Fruit fly (Drosophila melanogaster) whole organism, embryonic: Measurements from ENCODE around the gene CG33107.
A peak's percentile ranks its signal among the peaks of the same experiment; 100 is the strongest.

Source experiments
- C15 ChIP-seq: fragments of 200-800 bp; sonication (Bioruptor generic); IDR thresholded peaks from 3 replicates; pipeline ENCODE4 v1.3.6; 2022; ENCODE audit warnings: missing biosample characterization, missing genetic modification characterization
- CG10321 ChIP-seq: fragments of 200-800 bp; sonication (Bioruptor generic); IDR thresholded peaks from 2 replicates; pipeline ENCODE4 v1.3.6; 2022; ENCODE audit warnings: missing biosample characterization, missing genetic modification characterization
- CG10543 ChIP-seq: fragments of 200-800 bp; sonication (Bioruptor generic); optimal IDR thresholded peaks from 3 replicates; lab custom pipeline; 2017; ENCODE audit warnings: missing biosample characterization, mild to moderate bottlenecking, missing genetic modification characterization, moderate library complexity
- CG11560 ChIP-seq: fragments of 200-800 bp; sonication (Bioruptor generic); IDR thresholded peaks from 3 replicates; pipeline ENCODE4 v1.3.6; 2022; ENCODE audit warnings: missing biosample characterization, missing genetic modification characterization
- CG11695 ChIP-seq: fragments of 200-800 bp; sonication (Bioruptor generic); IDR thresholded peaks from 3 replicates; pipeline ENCODE4 v1.3.6; 2022; ENCODE audit warnings: missing biosample characterization, missing genetic modification characterization
- CG12219 ChIP-seq: fragments of 200-800 bp; sonication (Bioruptor generic); optimal IDR thresholded peaks from 3 replicates; lab custom pipeline; 2018; ENCODE audit warnings: missing biosample characterization, mild to moderate bottlenecking, missing genetic modification characterization
- CG12236 ChIP-seq: fragments of 200-800 bp; sonication (Bioruptor generic); optimal IDR thresholded peaks from 2 replicates; lab custom pipeline; 2016; ENCODE audit warnings: missing biosample characterization, missing genetic modification characterization
- CG12299 ChIP-seq: fragments of 200-800 bp; sonication (Bioruptor generic); optimal IDR thresholded peaks from 2 replicates; lab custom pipeline; 2018; ENCODE audit warnings: missing biosample characterization, mild to moderate bottlenecking, missing genetic modification characterization
- CG13775 ChIP-seq: fragments of 200-800 bp; sonication (Bioruptor generic); optimal IDR thresholded peaks from 3 replicates; lab custom pipeline; 2017; ENCODE audit warnings: missing biosample characterization, mild to moderate bottlenecking, missing genetic modification characterization
- CG14860 ChIP-seq: fragments of 200-800 bp; sonication (Bioruptor generic); IDR thresholded peaks from 3 replicates; pipeline ENCODE4 v1.3.6; 2022; ENCODE audit warnings: missing biosample characterization, missing genetic modification characterization; ENCODE audit not compliant: partially characterized antibody
- CG16815 ChIP-seq: fragments of 200-800 bp; sonication (Bioruptor generic); optimal IDR thresholded peaks from 3 replicates; lab custom pipeline; 2017; ENCODE audit warnings: missing biosample characterization, mild to moderate bottlenecking, missing genetic modification characterization
- CG2202 ChIP-seq: fragments of 200-800 bp; sonication (Bioruptor generic); optimal IDR thresholded peaks from 2 replicates; lab custom pipeline; 2018; ENCODE audit warnings: missing biosample characterization, mild to moderate bottlenecking, missing genetic modification characterization
- CG32772 ChIP-seq: fragments of 200-800 bp; sonication (Bioruptor generic); IDR thresholded peaks from 2 replicates; pipeline ENCODE4 v1.3.6; 2022; ENCODE audit warnings: missing biosample characterization, missing genetic modification characterization
- CG5180 ChIP-seq: fragments of 200-800 bp; sonication (Bioruptor generic); optimal IDR thresholded peaks from 3 replicates; lab custom pipeline; 2017; ENCODE audit warnings: missing biosample characterization, missing genetic modification characterization, mild to moderate bottlenecking, moderate library complexity, missing genetic modification reagents
- CG6683 ChIP-seq: fragments of 200-800 bp; sonication (Bioruptor generic); optimal IDR thresholded peaks from 2 replicates; lab custom pipeline; 2017; ENCODE audit warnings: missing biosample characterization, mild to moderate bottlenecking, missing genetic modification characterization, missing genetic modification reagents
- CG6791 ChIP-seq: fragments of 200-800 bp; sonication (Bioruptor generic); IDR thresholded peaks from 3 replicates; pipeline ENCODE4 v1.3.6; 2022; ENCODE audit warnings: missing biosample characterization, missing genetic modification characterization; ENCODE audit not compliant: partially characterized antibody
- CG7745 ChIP-seq: fragments of 200-800 bp; sonication (Bioruptor generic); optimal IDR thresholded peaks from 2 replicates; lab custom pipeline; 2018; ENCODE audit warnings: missing biosample characterization, mild to moderate bottlenecking, missing genetic modification characterization, moderate library complexity
- CG7928 ChIP-seq: fragments of 200-800 bp; sonication (Bioruptor generic); optimal IDR thresholded peaks from 2 replicates; lab custom pipeline; 2017; ENCODE audit warnings: missing biosample characterization, mild to moderate bottlenecking, missing genetic modification characterization
- CG9797 ChIP-seq: fragments of 200-800 bp; sonication (Bioruptor generic); optimal IDR thresholded peaks from 3 replicates; lab custom pipeline; 2018; ENCODE audit warnings: missing biosample characterization, mild to moderate bottlenecking, missing genetic modification characterization
- Fer2 ChIP-seq: fragments of 200-800 bp; sonication (Bioruptor generic); optimal IDR thresholded peaks from 2 replicates; lab custom pipeline; 2018; ENCODE audit warnings: missing biosample characterization, mild to moderate bottlenecking, missing genetic modification characterization, moderate library complexity
- Fer3 ChIP-seq: fragments of 200-800 bp; sonication (Bioruptor generic); optimal IDR thresholded peaks from 2 replicates; lab custom pipeline; 2018; ENCODE audit warnings: missing biosample characterization, mild to moderate bottlenecking, missing genetic modification characterization, moderate library complexity
- H15 ChIP-seq: fragments of 200-800 bp; sonication (Bioruptor generic); IDR thresholded peaks from 3 replicates; pipeline ENCODE4 v1.3.6; 2022; ENCODE audit warnings: missing biosample characterization, missing genetic modification characterization
- HHEX ChIP-seq: fragments of 200-800 bp; sonication (Bioruptor generic); optimal IDR thresholded peaks from 3 replicates; lab custom pipeline; 2017; ENCODE audit warnings: missing biosample characterization, mild to moderate bottlenecking, missing genetic modification characterization, missing genetic modification reagents
- HLH3B ChIP-seq: fragments of 200-800 bp; sonication (Bioruptor generic); IDR thresholded peaks from 2 replicates; pipeline ENCODE4 v1.3.6; 2022; ENCODE audit warnings: missing biosample characterization, missing genetic modification characterization
- HmgD ChIP-seq: fragments of 200-800 bp; sonication (Bioruptor generic); optimal IDR thresholded peaks from 3 replicates; lab custom pipeline; 2016; ENCODE audit warnings: missing biosample characterization, missing genetic modification characterization
- HmgZ ChIP-seq: fragments of 200-800 bp; sonication (Bioruptor generic); optimal IDR thresholded peaks from 2 replicates; lab custom pipeline; 2018; ENCODE audit warnings: missing biosample characterization, mild to moderate bottlenecking, missing genetic modification characterization
- NFAT ChIP-seq: fragments of 200-800 bp; sonication (Bioruptor generic); IDR thresholded peaks from 2 replicates; pipeline ENCODE4 v1.3.6; 2022; ENCODE audit warnings: missing biosample characterization, missing genetic modification characterization
- Sox102F ChIP-seq: fragments of 200-800 bp; sonication (Bioruptor generic); optimal IDR thresholded peaks from 2 replicates; lab custom pipeline; 2018; ENCODE audit warnings: missing biosample characterization, mild to moderate bottlenecking, missing genetic modification characterization, moderate library complexity
- Stat92E ChIP-seq, 3 experiments: fragments of >200 bp in 2 of 3; fragments of 200-800 bp in 1 of 3; sonication (Bioruptor generic) in 1 of 3; optimal IDR thresholded peaks; 2 replicates each; lab custom pipeline; 2017 to 2019; ENCODE audit warnings: missing biosample characterization in 3 of 3, missing genetic modification characterization in 3 of 3, mild to moderate bottlenecking in 1 of 3, moderate library complexity in 1 of 3
- Trl ChIP-seq, 3 experiments: fragments of >200 bp in 2 of 3; fragments of 200-800 bp in 1 of 3; sonication (Bioruptor generic) in 1 of 3; optimal IDR thresholded peaks; 2 replicates in 1 of 3; 3 replicates in 2 of 3; lab custom pipeline; 2016 to 2017; ENCODE audit warnings: missing biosample characterization in 1 of 3, missing genetic modification characterization in 1 of 3
- aop ChIP-seq: fragments of 200-800 bp; sonication (Bioruptor generic); IDR thresholded peaks from 2 replicates; pipeline ENCODE4 v1.3.6; 2022; ENCODE audit warnings: missing biosample characterization, missing genetic modification characterization
- ase ChIP-seq: fragments of 200-800 bp; sonication (Bioruptor generic); IDR thresholded peaks from 3 replicates; pipeline ENCODE4 v1.3.6; 2022; ENCODE audit warnings: missing biosample characterization, missing genetic modification characterization
- chif ChIP-seq, 2 experiments: fragments of 200-800 bp; sonication (Bioruptor generic); optimal IDR thresholded peaks; 3 replicates each; lab custom pipeline; 2016; ENCODE audit warnings: missing biosample characterization in 2 of 2, missing genetic modification characterization in 2 of 2
- chm ChIP-seq: fragments of 200-800 bp; sonication (Bioruptor generic); IDR thresholded peaks from 2 replicates; pipeline ENCODE4 v1.3.6; 2022; ENCODE audit warnings: missing biosample characterization, missing genetic modification characterization
- crc ChIP-seq: fragments of 200-800 bp; sonication (Bioruptor generic); optimal IDR thresholded peaks from 2 replicates; lab custom pipeline; 2016; ENCODE audit warnings: missing biosample characterization, missing genetic modification characterization
- dm ChIP-seq: fragments of 200-800 bp; sonication (Bioruptor generic); optimal IDR thresholded peaks from 3 replicates; lab custom pipeline; 2016; ENCODE audit warnings: missing biosample characterization, missing genetic modification characterization
- dpn ChIP-seq, 2 experiments: fragments of 200-800 bp; sonication (Bioruptor generic); optimal IDR thresholded peaks; 3 replicates each; lab custom pipeline; 2016; ENCODE audit warnings: missing biosample characterization in 2 of 2, missing genetic modification characterization in 2 of 2
- emc ChIP-seq: fragments of 200-800 bp; sonication (Bioruptor generic); optimal IDR thresholded peaks from 2 replicates; lab custom pipeline; 2016; ENCODE audit warnings: missing biosample characterization, missing genetic modification characterization
- fd3F ChIP-seq: fragments of 200-800 bp; sonication (Bioruptor generic); optimal IDR thresholded peaks from 2 replicates; lab custom pipeline; 2018; ENCODE audit warnings: missing biosample characterization, mild to moderate bottlenecking, missing genetic modification characterization, moderate library complexity
- fd96Cb ChIP-seq: fragments of 200-800 bp; sonication (Bioruptor generic); optimal IDR thresholded peaks from 2 replicates; lab custom pipeline; 2018; ENCODE audit warnings: missing biosample characterization, mild to moderate bottlenecking, missing genetic modification characterization, moderate library complexity
- ftz-f1 ChIP-seq: fragments of 200-800 bp; sonication (Bioruptor generic); optimal IDR thresholded peaks from 2 replicates; lab custom pipeline; 2016; ENCODE audit warnings: missing biosample characterization, missing genetic modification characterization
- insv ChIP-seq, 2 experiments: fragments of 200-800 bp; sonication (Bioruptor generic); optimal IDR thresholded peaks; 3 replicates each; lab custom pipeline; 2016 to 2018; ENCODE audit warnings: missing biosample characterization in 2 of 2, missing genetic modification characterization in 2 of 2
- odd ChIP-seq: fragments of 200-800 bp; sonication (Bioruptor generic); optimal IDR thresholded peaks from 2 replicates; lab custom pipeline; 2017; ENCODE audit warnings: missing biosample characterization, mild to moderate bottlenecking, missing genetic modification characterization
- otp ChIP-seq: fragments of 200-800 bp; sonication (Bioruptor generic); IDR thresholded peaks from 3 replicates; pipeline ENCODE4, ENCODE4 v1.3.6; 2022; ENCODE audit warnings: missing biosample characterization, missing genetic modification characterization
- pan ChIP-seq, 4 experiments: fragments of >200 bp in 3 of 4; fragments of 200-800 bp in 1 of 4; sonication (Bioruptor generic) in 1 of 4; optimal IDR thresholded peaks in 3 of 4; IDR thresholded peaks in 1 of 4; 2 replicates each; pipeline versions ENCODE4 v1.3.6 to Lab custom; 2017 to 2022; ENCODE audit warnings: missing biosample characterization in 2 of 4, missing genetic modification characterization in 2 of 4, mixed read lengths in 1 of 4
- pb ChIP-seq: fragments of 200-800 bp; sonication (Bioruptor generic); optimal IDR thresholded peaks from 3 replicates; lab custom pipeline; 2016; ENCODE audit warnings: missing biosample characterization, missing genetic modification characterization
- rib ChIP-seq: fragments of 200-800 bp; sonication (Bioruptor generic); IDR thresholded peaks from 2 replicates; pipeline ENCODE4 v1.3.6; 2022; ENCODE audit warnings: missing biosample characterization, missing genetic modification characterization
- sd ChIP-seq: fragments of 200-800 bp; sonication (Bioruptor generic); optimal IDR thresholded peaks from 3 replicates; lab custom pipeline; 2018; ENCODE audit warnings: missing biosample characterization, mild to moderate bottlenecking, missing genetic modification characterization, moderate library complexity
- unc-4 ChIP-seq: fragments of 200-800 bp; sonication (Bioruptor generic); IDR thresholded peaks from 2 replicates; pipeline ENCODE4 v1.3.6; 2022; ENCODE audit warnings: missing biosample characterization, missing genetic modification characterization; ENCODE audit not compliant: partially characterized antibody

Gene CG33107

dm6 chr3R:22624737-22625136, 40.2 kb upstream of the CG33107 start (continued):
- TF ChIP-seq CG12236 (GFP tag; lab: Kevin White, UChicago) (no peak), insv (GFP tag; optimal IDR thresholded peaks at IDR 0.05; lab: Kevin White, UChicago) (no peak), pan (optimal IDR thresholded peaks at IDR 0.05; lab: Kevin White, UChicago) (no peak), pan (GFP tag; optimal IDR thresholded peaks at IDR 0.05 in 1 of 2, IDR thresholded peaks at IDR 0.05 in 1 of 2) (peak in 1 of 2 experiments; percentile 78), H15 (GFP tag; lab: Robert Waterston, UW) (peak; percentile 77; the same call in 2 of the 3 replicates), dm (GFP tag; lab: Kevin White, UChicago) (no peak), unc-4 (GFP tag; lab: Robert Waterston, UW) (no peak), CG10321 (GFP tag; lab: Robert Waterston, UW) (0 out of 2 replicates have a peak, but pooled peaks have one; percentile 17), ftz-f1 (GFP tag; lab: Kevin White, UChicago) (no peak), C15 (0 out of 3 replicates have a peak, but pooled peaks have one; percentile 36), odd (GFP tag; lab: Kevin White, UChicago) (no peak), CG13775 (peak; percentile 16), CG6791 (no peak), CG6683 (GFP tag; lab: Kevin White, UChicago) (no peak), HmgZ (tag; lab: Kevin White, UChicago) (peak; percentile 21), CG10543 (GFP tag; lab: Kevin White, UChicago) (no peak), Trl (optimal IDR thresholded peaks at IDR 0.05; lab: Kevin White, UChicago) (no peak), Trl (GFP tag; optimal IDR thresholded peaks at IDR 0.05; lab: Kevin White, UChicago) (peak; percentile 60), CG2202 (tag; lab: Kevin White, UChicago) (no peak), CG12219 (peak; percentile 56), HHEX (peak; percentile 26), HLH3B (GFP tag; lab: Robert Waterston, UW) (peak; percentile 82), Stat92E (GFP tag; optimal IDR thresholded peaks at IDR 0.05; lab: Kevin White, UChicago) (no peak), dpn (GFP tag; optimal IDR thresholded peaks at IDR 0.05; lab: Kevin White, UChicago) (peak; percentile 56 to 59), CG7745 (no peak), CG7928 (GFP tag; lab: Kevin White, UChicago) (no peak), CG9797 (GFP tag; lab: Kevin White, UChicago) (no peak), pb (peak; percentile 15), CG12299 (tag; lab: Kevin White, UChicago) (no peak), CG11560 (0 out of 3 replicates have a peak, but pooled peaks have one; percentile 57), rib (GFP tag; lab: Robert Waterston, UW) (no peak), CG11695 (GFP tag; lab: Robert Waterston, UW) (0 out of 3 replicates have a peak, but pooled peaks have one; percentile 34), aop (GFP tag; lab: Robert Waterston, UW) (no peak), Sox102F (GFP tag; lab: Kevin White, UChicago) (peak; percentile 77), fd3F (GFP tag; lab: Kevin White, UChicago) (no peak), otp (GFP tag; lab: Robert Waterston, UW) (peak; percentile 81; the same call in 2 of the 3 replicates), Fer2 (tag; lab: Kevin White, UChicago) (no peak), HmgD (no peak), CG14860 (no peak), emc (GFP tag; lab: Kevin White, UChicago) (no peak), CG32772 (peak; percentile 67), crc (GFP tag; lab: Kevin White, UChicago) (peak; percentile 34), ase (GFP tag; lab: Robert Waterston, UW) (peak; percentile 75; the same call in 2 of the 3 replicates), NFAT (GFP tag; lab: Robert Waterston, UW) (0 out of 2 replicates have a peak, but pooled peaks have one; percentile 18), chm (no peak; the same call in 1 of the 2 replicates), fd96Cb (tag; lab: Kevin White, UChicago) (peak; percentile 69), CG16815 (GFP tag; lab: Kevin White, UChicago) (no peak), Fer3 (peak; percentile 50), chif (GFP tag; optimal IDR thresholded peaks at IDR 0.05; lab: Kevin White, UChicago) (peak; percentile 60 to 68), CG5180 (no peak), sd (tag; lab: Kevin White, UChicago) (no peak)
